Worm (Caenorhabditis elegans) whole organism, L4/young adult: ENCODE data around the gene ZK697.8.

Source experiments
- W03F9.2 ChIP-seq: fragments of 150-350 bp; optimal IDR thresholded peaks from 2 replicates; lab custom pipeline; 2014; ENCODE audit warnings: missing biosample characterization, missing genetic modification characterization
- dao-5 ChIP-seq: sonication (generic microtip); optimal IDR thresholded peaks from 2 replicates; lab custom pipeline; 2016; ENCODE audit warnings: missing genotype, missing genetic modification characterization, moderate library complexity, missing compliant biosample characterization
- him-1 ChIP-seq: sonication (generic microtip); optimal IDR thresholded peaks from 2 replicates; lab custom pipeline; 2016; ENCODE audit warnings: missing genotype, missing genetic modification reagents, missing genetic modification characterization, missing compliant biosample characterization

DNA sequence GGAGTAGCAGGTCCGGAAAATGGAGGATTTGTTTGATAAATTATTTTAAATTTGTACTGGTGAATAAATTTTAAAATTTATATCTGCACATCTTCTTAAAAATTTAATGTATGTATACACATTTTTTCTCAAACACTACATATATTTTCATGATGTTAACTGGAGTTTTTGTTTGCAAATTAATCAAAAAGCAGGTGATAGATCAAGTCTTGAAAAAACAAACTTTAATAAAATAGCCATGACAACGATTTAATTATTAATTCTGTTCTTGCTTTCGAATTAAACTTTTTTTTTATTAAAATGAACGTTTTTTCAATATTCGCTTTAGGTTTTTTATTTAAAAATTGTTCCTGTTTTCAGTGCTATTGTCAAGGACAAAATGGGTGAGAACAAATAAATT is 45.3 kb upstream of the ZK697.8 start, which contains the start of gene F36H9.1:
- no peak for TF ChIP-seq dao-5 (tag; lab: Kevin White, UChicago)
- TF ChIP-seq him-1 (tag; lab: Kevin White, UChicago), result no peak
- no peak for TF ChIP-seq W03F9.2
